Worm (Caenorhabditis elegans): ENCODE results near the gene ckc-1.

ckc-1 gene

ce11 chrX:3534218-3534617, 42.2 kb upstream of the ckc-1 start:
- TF ChIP-seq zag-1 (tag; optimal IDR thresholded peaks at IDR 0.05), result no peak
- no peak for TF ChIP-seq daf-12 (tag; optimal IDR thresholded peaks at IDR 0.05)
- no peak for TF ChIP-seq ztf-11 (tag; optimal IDR thresholded peaks at IDR 0.05)
- no peak for TF ChIP-seq saeg-2 (GFP tag; IDR thresholded peaks at IDR 0.05)
- no peak for TF ChIP-seq duxl-1 (tag; optimal IDR thresholded peaks at IDR 0.05; ENCODE audit: poor library complexity)
- TF ChIP-seq lin-38 (GFP tag; IDR thresholded peaks at IDR 0.05), result no peak
- TF ChIP-seq nhr-6 (tag; optimal IDR thresholded peaks at IDR 0.05), result no peak
- TF ChIP-seq ZK337.2 (GFP tag; IDR thresholded peaks at IDR 0.05), result no peak
- peak in 1 of 2 experiments; percentile 80 for TF ChIP-seq mdl-1 (tag; optimal IDR thresholded peaks at IDR 0.05)
- TF ChIP-seq set-16 (GFP tag; IDR thresholded peaks at IDR 0.05), result no peak
- peak; percentile 80 for TF ChIP-seq mxl-3 (GFP tag; optimal IDR thresholded peaks at IDR 0.05)
- TF ChIP-seq dmd-8 (GFP tag; IDR thresholded peaks at IDR 0.05), result no peak
- TF ChIP-seq attf-4 (tag; optimal IDR thresholded peaks at IDR 0.05), result no peak
- TF ChIP-seq ztf-7 (tag; optimal IDR thresholded peaks at IDR 0.05), result no peak
- TF ChIP-seq pqm-1 (tag; optimal IDR thresholded peaks at IDR 0.05), result peak; percentile 87
- no peak for TF ChIP-seq hmg-1.1 (GFP tag; IDR thresholded peaks at IDR 0.05)
- TF ChIP-seq nhr-76 (tag; optimal IDR thresholded peaks at IDR 0.05), result no peak
- no peak for TF ChIP-seq aly-2 (tag; optimal IDR thresholded peaks at IDR 0.05)
- TF ChIP-seq lin-39 (tag; optimal IDR thresholded peaks at IDR 0.05), result no peak
- peak; percentile 69 for TF ChIP-seq hlh-30 (tag; optimal IDR thresholded peaks at IDR 0.05; ENCODE audit: insufficient read depth)
- no peak for TF ChIP-seq spr-3 (GFP tag; optimal IDR thresholded peaks at IDR 0.05)
- no peak for TF ChIP-seq ZK546.5 (tag; optimal IDR thresholded peaks at IDR 0.05)
- TF ChIP-seq hlh-11 (tag; optimal IDR thresholded peaks at IDR 0.05), result peak; percentile 80
- no peak for TF ChIP-seq skn-1 (tag; optimal IDR thresholded peaks at IDR 0.05)
- peak; percentile 8 for TF ChIP-seq mes-2 (tag; optimal IDR thresholded peaks at IDR 0.05; ENCODE audit: poor library complexity, severe bottlenecking)
- no peak for TF ChIP-seq mep-1 (tag; optimal IDR thresholded peaks at IDR 0.05)
- no peak for TF ChIP-seq nhr-111 (GFP tag; optimal IDR thresholded peaks at IDR 0.05)
- TF ChIP-seq madf-5 (GFP tag; IDR thresholded peaks at IDR 0.05), result no peak
- TF ChIP-seq hif-1 (tag; optimal IDR thresholded peaks at IDR 0.05), result no peak
- TF ChIP-seq dmd-9 (GFP tag; IDR thresholded peaks at IDR 0.05), result no peak
- TF ChIP-seq lim-7 (GFP tag; IDR thresholded peaks at IDR 0.05), result no peak
- TF ChIP-seq unc-62 (GFP tag; optimal IDR thresholded peaks at IDR 0.05 in 1 of 2), result peak in 1 of 2 experiments; percentile 78
- no peak for TF ChIP-seq unc-62 (tag; optimal IDR thresholded peaks at IDR 0.05)
- TF ChIP-seq nhr-28 (tag; optimal IDR thresholded peaks at IDR 0.05), result peak; percentile 89
- no peak for TF ChIP-seq nhr-48 (tag; optimal IDR thresholded peaks at IDR 0.05)
- no peak for TF ChIP-seq Y105C5A.15 (GFP tag; IDR thresholded peaks at IDR 0.05)
- TF ChIP-seq rbr-2 (tag; optimal IDR thresholded peaks at IDR 0.05), result no peak
- no peak for TF ChIP-seq Y5F2A.4 (GFP tag; optimal IDR thresholded peaks at IDR 0.05)
- peak; percentile 55 for TF ChIP-seq nhr-77 (tag; optimal IDR thresholded peaks at IDR 0.05)
- TF ChIP-seq dmd-6 (GFP tag; IDR thresholded peaks at IDR 0.05), result peak; percentile 89
- TF ChIP-seq ama-1 (optimal IDR thresholded peaks at IDR 0.05), result no peak
- no peak for TF ChIP-seq jun-1 (tag; optimal IDR thresholded peaks at IDR 0.05)
- TF ChIP-seq F49E8.2 (tag; optimal IDR thresholded peaks at IDR 0.05; ENCODE audit: borderline replicate concordance), result no peak
- TF ChIP-seq nhr-237 (tag; optimal IDR thresholded peaks at IDR 0.05), result no peak
- TF ChIP-seq php-3 (GFP tag; IDR thresholded peaks at IDR 0.05), result peak; percentile 88
- no peak for TF ChIP-seq F37D6.2 (tag; optimal IDR thresholded peaks at IDR 0.05)
- TF ChIP-seq arid-1 (GFP tag; conservative IDR thresholded peaks at IDR 0.05), result no peak
- no peak for TF ChIP-seq zip-2 (tag; optimal IDR thresholded peaks at IDR 0.05)
- TF ChIP-seq Y48G9A.11 (GFP tag; IDR thresholded peaks at IDR 0.05), result no peak
- no peak for TF ChIP-seq mdt-29 (GFP tag; IDR thresholded peaks at IDR 0.05)
- TF ChIP-seq daf-19 (GFP tag; conservative IDR thresholded peaks at IDR 0.05), result no peak
- no peak for TF ChIP-seq vab-7 (GFP tag; IDR thresholded peaks at IDR 0.05)
- TF ChIP-seq aha-1 (tag), result peak; percentile 98
- TF ChIP-seq zip-11 (GFP tag; IDR thresholded peaks at IDR 0.05), result no peak
